Worm (Caenorhabditis elegans): ENCODE data around the gene flp-18.

ce11 chrX:2970804-2971395 lies 47.5 kb downstream of the flp-18 start:
- TF ChIP-seq ZK546.5 (tag; optimal IDR thresholded peaks at IDR 0.05) (no peak), fos-1 (tag; optimal IDR thresholded peaks at IDR 0.05) (no peak), dve-1 (tag; optimal IDR thresholded peaks at IDR 0.05; ENCODE audit: insufficient read depth) (peak; percentile 55), zag-1 (tag; optimal IDR thresholded peaks at IDR 0.05) (no peak), nhr-76 (tag; optimal IDR thresholded peaks at IDR 0.05) (no peak), pqm-1 (tag; optimal IDR thresholded peaks at IDR 0.05) (no peak)

Data from whole organism, L4 larva.